Fruit fly (Drosophila melanogaster) whole organism, prepupa: ENCODE measurements around the gene vir-1.

Source experiments
- CG10669 ChIP-seq: fragments of 200-800 bp; sonication (Bioruptor generic); optimal IDR thresholded peaks from 3 replicates; lab custom pipeline; 2018; ENCODE audit warnings: missing biosample characterization, mild to moderate bottlenecking, missing genetic modification characterization, moderate library complexity
- CG11902 ChIP-seq: fragments of 200-800 bp; sonication (Bioruptor generic); optimal IDR thresholded peaks from 3 replicates; lab custom pipeline; 2016; ENCODE audit warnings: missing biosample characterization, missing genetic modification characterization
- CG15336 ChIP-seq: fragments of 200-800 bp; sonication (Bioruptor generic); IDR thresholded peaks from 2 replicates; pipeline ENCODE4 v1.3.6; 2022; ENCODE audit warnings: missing biosample characterization, missing genetic modification characterization
- CG1621 ChIP-seq: fragments of 200-800 bp; sonication (Bioruptor generic); optimal IDR thresholded peaks from 3 replicates; lab custom pipeline; 2018; ENCODE audit warnings: missing biosample characterization, mild to moderate bottlenecking, missing genetic modification characterization
- CG16779 ChIP-seq: fragments of 200-800 bp; sonication (Bioruptor generic); optimal IDR thresholded peaks from 3 replicates; lab custom pipeline; 2017; ENCODE audit warnings: missing biosample characterization, mild to moderate bottlenecking, missing genetic modification characterization
- CG3032 ChIP-seq: fragments of 200-800 bp; optimal IDR thresholded peaks from 2 replicates; lab custom pipeline; 2019; ENCODE audit warnings: missing biosample characterization, mild to moderate bottlenecking, missing genetic modification characterization, moderate library complexity
- CG32006 ChIP-seq: fragments of 200-800 bp; sonication (Bioruptor generic); optimal IDR thresholded peaks from 3 replicates; lab custom pipeline; 2017; ENCODE audit warnings: missing biosample characterization, mild to moderate bottlenecking, missing genetic modification characterization
- CG3919 ChIP-seq: fragments of 200-800 bp; sonication (Bioruptor generic); optimal IDR thresholded peaks from 3 replicates; lab custom pipeline; 2016; ENCODE audit warnings: missing biosample characterization, missing genetic modification characterization
- CG6163 ChIP-seq: fragments of 200-800 bp; sonication (Bioruptor generic); IDR thresholded peaks from 3 replicates; pipeline ENCODE4 v1.3.6; 2022; ENCODE audit warnings: missing biosample characterization, missing genetic modification characterization
- CG7368 ChIP-seq: fragments of 200-800 bp; sonication (Bioruptor generic); optimal IDR thresholded peaks from 3 replicates; lab custom pipeline; 2016; ENCODE audit warnings: missing biosample characterization, missing genetic modification characterization
- CG8119 ChIP-seq: fragments of 200-800 bp; sonication (Bioruptor generic); IDR thresholded peaks from 3 replicates; pipeline ENCODE4 v1.3.6; 2022; ENCODE audit warnings: missing biosample characterization, missing genetic modification characterization
- CG8319 ChIP-seq: fragments of 200-800 bp; sonication (Bioruptor generic); optimal IDR thresholded peaks from 3 replicates; lab custom pipeline; 2016; ENCODE audit warnings: missing biosample characterization, missing genetic modification characterization
- CG8632 ChIP-seq: fragments of 200-800 bp; sonication (Bioruptor generic); optimal IDR thresholded peaks from 3 replicates; lab custom pipeline; 2016; ENCODE audit warnings: missing biosample characterization, missing genetic modification characterization
- CG9139 ChIP-seq: fragments of 200-800 bp; sonication (Bioruptor generic); optimal IDR thresholded peaks from 3 replicates; lab custom pipeline; 2017; ENCODE audit warnings: missing biosample characterization, mild to moderate bottlenecking, missing genetic modification characterization
- Eip75B ChIP-seq: fragments of 200-800 bp; sonication (Bioruptor generic); optimal IDR thresholded peaks from 3 replicates; lab custom pipeline; 2016; ENCODE audit warnings: missing biosample characterization, missing genetic modification characterization
- Eip78C ChIP-seq: fragments of 200-800 bp; sonication (Bioruptor generic); peaks from one replicate; lab custom pipeline; 2016; ENCODE audit warnings: missing biosample characterization, missing genetic modification characterization
- Ets21C ChIP-seq: fragments of 200-800 bp; sonication (Bioruptor generic); optimal IDR thresholded peaks from 3 replicates; lab custom pipeline; 2016; ENCODE audit warnings: missing biosample characterization, missing genetic modification characterization
- Gug ChIP-seq: fragments of 200-800 bp; sonication (Bioruptor generic); IDR thresholded peaks from 2 replicates; pipeline ENCODE4 v1.3.6; 2022; ENCODE audit warnings: missing biosample characterization, missing genetic modification characterization
- Hr38 ChIP-seq: sonication (Bioruptor generic); optimal IDR thresholded peaks from 2 replicates; lab custom pipeline; 2016; ENCODE audit warnings: missing biosample characterization, missing genetic modification characterization
- Hr39 ChIP-seq: fragments of 200-800 bp; sonication (Bioruptor generic); optimal IDR thresholded peaks from 2 replicates; lab custom pipeline; 2016; ENCODE audit warnings: missing biosample characterization, missing genetic modification characterization
- Hr4 ChIP-seq: fragments of 200-800 bp; sonication (Bioruptor generic); optimal IDR thresholded peaks from 3 replicates; lab custom pipeline; 2016; ENCODE audit warnings: missing biosample characterization, missing genetic modification characterization
- Lpt ChIP-seq: fragments of 200-800 bp; sonication (Bioruptor generic); optimal IDR thresholded peaks from 3 replicates; lab custom pipeline; 2016; ENCODE audit warnings: missing biosample characterization, missing genetic modification characterization
- Met ChIP-seq: fragments of 200-800 bp; sonication (Bioruptor generic); optimal IDR thresholded peaks from 3 replicates; lab custom pipeline; 2016; ENCODE audit warnings: missing biosample characterization, missing genetic modification characterization
- OdsH ChIP-seq: fragments of 200-800 bp; sonication (Bioruptor generic); optimal IDR thresholded peaks from 3 replicates; lab custom pipeline; 2016; ENCODE audit warnings: missing biosample characterization, missing genetic modification characterization
- Smox ChIP-seq: fragments of 200-800 bp; sonication (Bioruptor generic); optimal IDR thresholded peaks from 3 replicates; lab custom pipeline; 2016; ENCODE audit warnings: missing biosample characterization, missing genetic modification characterization
- Sox102F ChIP-seq: fragments of 200-800 bp; sonication (Bioruptor generic); optimal IDR thresholded peaks from 2 replicates; lab custom pipeline; 2016; ENCODE audit warnings: missing biosample characterization, mild to moderate bottlenecking, missing genetic modification characterization
- Sox14 ChIP-seq: fragments of 200-800 bp; sonication (Bioruptor generic); optimal IDR thresholded peaks from 3 replicates; lab custom pipeline; 2016; ENCODE audit warnings: missing biosample characterization, missing genetic modification characterization
- achi ChIP-seq: fragments of 200-800 bp; sonication (Bioruptor generic); optimal IDR thresholded peaks from 3 replicates; lab custom pipeline; 2016; ENCODE audit warnings: missing biosample characterization, missing genetic modification characterization
- dac ChIP-seq: fragments of 200-800 bp; sonication (Bioruptor generic); optimal IDR thresholded peaks from 2 replicates; lab custom pipeline; 2017; ENCODE audit warnings: missing biosample characterization, mild to moderate bottlenecking, missing genetic modification characterization
- eg ChIP-seq: fragments of 200-800 bp; sonication (Bioruptor generic); IDR thresholded peaks from 3 replicates; pipeline ENCODE4 v1.3.6; 2022; ENCODE audit warnings: missing biosample characterization, missing genetic modification characterization
- fd85E ChIP-seq: fragments of 200-800 bp; sonication (Bioruptor generic); optimal IDR thresholded peaks from 3 replicates; lab custom pipeline; 2016; ENCODE audit warnings: missing biosample characterization, missing genetic modification characterization
- fkh ChIP-seq: fragments of 200-800 bp; sonication (Bioruptor generic); optimal IDR thresholded peaks from 3 replicates; lab custom pipeline; 2017; ENCODE audit warnings: missing biosample characterization, mild to moderate bottlenecking, missing genetic modification characterization, moderate library complexity
- lz ChIP-seq: fragments of 200-800 bp; sonication (Bioruptor generic); optimal IDR thresholded peaks from 3 replicates; lab custom pipeline; 2016; ENCODE audit warnings: missing biosample characterization, missing genetic modification characterization
- net ChIP-seq: fragments of 200-800 bp; sonication (Bioruptor generic); optimal IDR thresholded peaks from 3 replicates; lab custom pipeline; 2016; ENCODE audit warnings: missing biosample characterization, missing genetic modification characterization
- ss ChIP-seq, 2 experiments: fragments of 200-800 bp; sonication (Bioruptor generic); optimal IDR thresholded peaks; 2 replicates in 1 of 2; 3 replicates in 1 of 2; lab custom pipeline; 2017 to 2018; ENCODE audit warnings: mild to moderate bottlenecking in 2 of 2, missing biosample characterization in 2 of 2, missing genetic modification characterization in 2 of 2, moderate library complexity in 1 of 2
- svp ChIP-seq: fragments of 200-800 bp; sonication (Bioruptor generic); peaks from one replicate; lab custom pipeline; 2016; ENCODE audit warnings: missing biosample characterization, missing genetic modification characterization
- topi ChIP-seq: fragments of 200-800 bp; sonication (Bioruptor generic); optimal IDR thresholded peaks from 3 replicates; lab custom pipeline; 2016; ENCODE audit warnings: missing biosample characterization, missing genetic modification characterization
- vri ChIP-seq: fragments of 200-800 bp; sonication (Bioruptor generic); optimal IDR thresholded peaks from 3 replicates; lab custom pipeline; 2016; ENCODE audit warnings: missing biosample characterization, mild to moderate bottlenecking, missing genetic modification characterization

The vir-1 gene

dm6 chr2L:12374546-12375081, 48.6 kb downstream of the vir-1 start:
- TF ChIP-seq fkh (GFP tag; lab: Kevin White, UChicago) (no peak), CG11902 (GFP tag; lab: Kevin White, UChicago) (no peak), CG8319 (GFP tag; lab: Kevin White, UChicago) (no peak), Hr38 (GFP tag; lab: Kevin White, UChicago) (no peak), dac (GFP tag; lab: Kevin White, UChicago) (no peak), CG3032 (tag; lab: Kevin White, UChicago) (no peak), CG1621 (tag; lab: Kevin White, UChicago) (no peak), Sox102F (GFP tag; lab: Kevin White, UChicago) (no peak), CG32006 (GFP tag; lab: Kevin White, UChicago) (no peak), Smox (GFP tag; lab: Kevin White, UChicago) (no peak), Hr39 (GFP tag; lab: Kevin White, UChicago) (no peak), CG8632 (GFP tag; lab: Kevin White, UChicago) (no peak), CG10669 (GFP tag; lab: Kevin White, UChicago) (no peak), OdsH (GFP tag; lab: Kevin White, UChicago) (no peak)
- TF ChIP-seq, all 60 proteins: peak for 0

dm6 chr2L:12373559-12373958, 49.7 kb downstream of the vir-1 start:
- TF ChIP-seq Ets21C (GFP tag; lab: Kevin White, UChicago) (no peak), fkh (GFP tag; lab: Kevin White, UChicago) (no peak)

DNA sequence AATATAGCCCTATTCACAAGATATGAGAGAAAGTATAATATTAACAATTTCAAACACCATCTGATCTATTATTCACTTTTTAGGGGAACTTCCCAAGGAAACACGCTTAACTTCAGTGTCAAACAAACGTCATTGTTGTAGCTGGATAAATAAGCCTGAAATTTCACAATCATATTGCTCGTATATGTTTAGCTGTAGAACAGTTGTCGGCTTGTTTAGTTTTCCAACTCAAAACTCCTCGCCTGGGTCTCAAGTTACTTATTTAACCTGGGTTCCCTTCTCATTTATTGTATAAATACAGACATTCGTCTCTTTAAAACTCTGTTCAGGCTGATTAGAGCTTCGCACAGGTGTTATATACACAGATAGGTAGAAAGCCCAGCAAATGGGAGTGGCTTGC, 50.8 kb downstream of the vir-1 start:
- TF ChIP-seq Smox (GFP tag; lab: Kevin White, UChicago), result no peak
- peak; percentile 79 for TF ChIP-seq fkh (GFP tag; lab: Kevin White, UChicago)

- TF ChIP-seq fkh (GFP tag; lab: Kevin White, UChicago), result peak; percentile 94
- TF ChIP-seq Lpt (GFP tag; lab: Kevin White, UChicago), result no peak
Measured at dm6 chr2L:12371740-12372139, 51.5 kb downstream of the vir-1 start.

DNA sequence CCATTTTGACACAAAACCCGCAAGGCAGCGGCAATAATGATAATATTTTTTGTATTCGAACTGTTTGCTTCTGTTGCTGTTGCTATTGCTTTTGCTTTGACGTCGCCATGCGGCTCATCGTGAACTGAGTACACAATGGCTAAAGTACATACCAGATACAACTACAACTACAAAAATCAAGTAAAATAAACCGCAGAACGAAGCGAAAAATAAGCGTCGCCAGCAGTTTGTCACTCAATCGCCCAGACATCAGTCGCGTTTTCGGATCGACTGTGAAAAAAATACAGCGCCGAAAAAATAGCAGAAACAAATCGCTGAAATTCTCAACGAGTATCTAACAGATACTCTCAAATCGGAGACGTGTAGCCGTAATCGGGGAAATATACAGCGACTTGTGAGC, 53.6 kb downstream of the vir-1 start:
- no peak for TF ChIP-seq Eip75B (GFP tag; lab: Kevin White, UChicago)
- TF ChIP-seq ss (GFP tag; optimal IDR thresholded peaks at IDR 0.05; lab: Kevin White, UChicago), result no peak
- no peak for TF ChIP-seq CG8119 (GFP tag; lab: Robert Waterston, UW)
- no peak for TF ChIP-seq Met (GFP tag; lab: Kevin White, UChicago)
- TF ChIP-seq eg, result 0 out of 3 replicates have a peak, but pooled peaks have one; percentile 18
- TF ChIP-seq net, result no peak
- no peak for TF ChIP-seq lz (GFP tag; lab: Kevin White, UChicago)
- TF ChIP-seq fkh (GFP tag; lab: Kevin White, UChicago), result peak; percentile 89
- peak; percentile 51 for TF ChIP-seq Eip78C (GFP tag; lab: Kevin White, UChicago)
- TF ChIP-seq Gug (GFP tag; lab: Robert Waterston, UW), result no peak
- TF ChIP-seq Lpt (GFP tag; lab: Kevin White, UChicago), result no peak
- TF ChIP-seq CG10669 (GFP tag; lab: Kevin White, UChicago), result peak; percentile 2
- no peak for TF ChIP-seq CG7368 (GFP tag; lab: Kevin White, UChicago)
- peak; percentile 8 for TF ChIP-seq CG16779 (tag; lab: Kevin White, UChicago)
- no peak for TF ChIP-seq Ets21C (GFP tag; lab: Kevin White, UChicago)
- TF ChIP-seq Hr4 (GFP tag; lab: Kevin White, UChicago), result no peak
- TF ChIP-seq CG8632 (GFP tag; lab: Kevin White, UChicago), result no peak

DNA sequence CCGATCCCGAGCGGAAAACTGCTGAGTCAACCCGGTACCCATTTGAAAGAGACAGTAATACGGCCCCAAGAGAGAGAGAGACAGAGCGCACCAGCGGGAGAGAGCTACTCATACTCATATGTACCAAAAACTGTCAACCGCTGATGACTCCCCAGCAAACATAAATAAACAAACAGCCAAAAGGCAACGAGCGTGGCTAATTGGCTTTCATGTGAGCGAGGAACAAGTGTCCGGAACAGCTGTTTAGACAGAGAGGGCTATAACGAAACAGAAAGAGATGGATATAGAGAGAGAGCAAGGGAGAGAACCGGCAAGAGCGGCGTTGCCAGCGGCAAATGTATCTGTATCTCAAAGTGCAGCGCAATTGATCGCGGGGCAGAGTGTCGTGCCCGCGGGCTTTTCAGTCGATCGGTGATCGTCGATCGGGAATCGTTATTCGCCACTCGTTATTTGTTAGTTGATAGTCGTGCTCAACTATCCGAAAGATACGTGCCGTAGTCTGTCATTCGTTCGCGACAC, 57.2 kb downstream of the vir-1 start:
- TF ChIP-seq achi, result peak; percentile 23
- peak; percentile 58; the same call in 1 of the 2 replicates for TF ChIP-seq CG15336 (GFP tag; lab: Robert Waterston, UW)
- no peak for TF ChIP-seq svp (GFP tag; lab: Kevin White, UChicago)
- peak; percentile 9 for TF ChIP-seq topi
- TF ChIP-seq CG8319 (GFP tag; lab: Kevin White, UChicago), result no peak
- peak; percentile 47; the same call in 2 of the 3 replicates for TF ChIP-seq CG8119 (GFP tag; lab: Robert Waterston, UW)
- TF ChIP-seq Lpt (GFP tag; lab: Kevin White, UChicago), result peak; percentile 43
- TF ChIP-seq CG7368 (GFP tag; lab: Kevin White, UChicago), result peak; percentile 9
- TF ChIP-seq CG1621 (tag; lab: Kevin White, UChicago), result peak; percentile 46
- TF ChIP-seq vri (GFP tag; lab: Kevin White, UChicago), result peak; percentile 33
- peak; percentile 17 for TF ChIP-seq Sox102F (GFP tag; lab: Kevin White, UChicago)
- TF ChIP-seq CG32006 (GFP tag; lab: Kevin White, UChicago), result peak; percentile 8
- peak; percentile 34 for TF ChIP-seq CG8632 (GFP tag; lab: Kevin White, UChicago)
- no peak for TF ChIP-seq fd85E (GFP tag; lab: Kevin White, UChicago)
- TF ChIP-seq CG6163 (GFP tag; lab: Robert Waterston, UW), result peak; percentile 59; the same call in 1 of the 3 replicates
- peak; percentile 97 for TF ChIP-seq fkh (GFP tag; lab: Kevin White, UChicago)
- TF ChIP-seq CG10669 (GFP tag; lab: Kevin White, UChicago), result peak; percentile 0
- peak; percentile 27 for TF ChIP-seq net
- TF ChIP-seq CG9139 (GFP tag; lab: Kevin White, UChicago), result peak; percentile 6
- peak; percentile 68 for TF ChIP-seq Eip78C (GFP tag; lab: Kevin White, UChicago)
- TF ChIP-seq Sox14 (GFP tag; lab: Kevin White, UChicago), result no peak
- TF ChIP-seq ss (GFP tag; optimal IDR thresholded peaks at IDR 0.05; lab: Kevin White, UChicago), result peak; percentile 24 to 32
- no peak for TF ChIP-seq CG3919 (GFP tag; lab: Kevin White, UChicago)
